Fruit fly (Drosophila melanogaster) whole organism, embryonic: ENCODE results near the gene CG33160.

Experiments used
- Atf-2 ChIP-seq: fragments of 200-800 bp; sonication (Bioruptor generic); optimal IDR thresholded peaks from 2 replicates; lab custom pipeline; 2016; ENCODE audit warnings: missing biosample characterization, missing genetic modification characterization
- Atf3 ChIP-seq: fragments of 200-800 bp; sonication (Bioruptor generic); optimal IDR thresholded peaks from 3 replicates; lab custom pipeline; 2016; ENCODE audit warnings: missing biosample characterization, missing genetic modification characterization
- B-H2 ChIP-seq: fragments of 200-800 bp; sonication (Bioruptor generic); optimal IDR thresholded peaks from 2 replicates; lab custom pipeline; 2018; ENCODE audit warnings: missing biosample characterization, mild to moderate bottlenecking, missing genetic modification characterization
- Bgb ChIP-seq: fragments of 200-800 bp; sonication (Bioruptor generic); IDR thresholded peaks from 2 replicates; pipeline ENCODE4 v1.3.6; 2022; ENCODE audit warnings: missing biosample characterization, missing genetic modification characterization; ENCODE audit not compliant: partially characterized antibody
- CG10543 ChIP-seq: fragments of 200-800 bp; sonication (Bioruptor generic); optimal IDR thresholded peaks from 3 replicates; lab custom pipeline; 2017; ENCODE audit warnings: missing biosample characterization, mild to moderate bottlenecking, missing genetic modification characterization, moderate library complexity
- CG11456 ChIP-seq: fragments of 200-800 bp; sonication (Bioruptor generic); IDR thresholded peaks from 3 replicates; pipeline ENCODE4 v1.3.6; 2022; ENCODE audit warnings: missing biosample characterization, missing genetic modification characterization
- CG11504 ChIP-seq: fragments of 200-800 bp; sonication (Bioruptor generic); optimal IDR thresholded peaks from 3 replicates; lab custom pipeline; 2019; ENCODE audit warnings: missing biosample characterization, mild to moderate bottlenecking, missing genetic modification characterization, moderate library complexity
- CG11695 ChIP-seq: fragments of 200-800 bp; sonication (Bioruptor generic); IDR thresholded peaks from 3 replicates; pipeline ENCODE4 v1.3.6; 2022; ENCODE audit warnings: missing biosample characterization, missing genetic modification characterization
- CG15514 ChIP-seq: fragments of 200-800 bp; sonication (Bioruptor generic); optimal IDR thresholded peaks from 3 replicates; lab custom pipeline; 2017; ENCODE audit warnings: missing biosample characterization, missing genetic modification characterization, mild to moderate bottlenecking, moderate library complexity, missing genetic modification reagents
- CG16779 ChIP-seq: fragments of 200-800 bp; sonication (Bioruptor generic); IDR thresholded peaks from 2 replicates; pipeline ENCODE4 v1.3.6; 2022; ENCODE audit warnings: missing biosample characterization, missing genetic modification characterization
- CG2116 ChIP-seq: fragments of 200-800 bp; sonication (Bioruptor generic); optimal IDR thresholded peaks from 3 replicates; lab custom pipeline; 2018; ENCODE audit warnings: missing biosample characterization, mild to moderate bottlenecking, missing genetic modification characterization
- CG2120 ChIP-seq: fragments of 200-800 bp; sonication (Bioruptor generic); optimal IDR thresholded peaks from 3 replicates; lab custom pipeline; 2016; ENCODE audit warnings: missing biosample characterization, missing genetic modification characterization
- CG2129 ChIP-seq: fragments of 200-800 bp; sonication (Bioruptor generic); IDR thresholded peaks from 2 replicates; pipeline ENCODE4 v1.3.6; 2022; ENCODE audit warnings: missing biosample characterization, missing genetic modification characterization; ENCODE audit not compliant: partially characterized antibody
- CG2712 ChIP-seq: fragments of 200-800 bp; optimal IDR thresholded peaks from 3 replicates; lab custom pipeline; 2019; ENCODE audit warnings: missing biosample characterization, mild to moderate bottlenecking, missing genetic modification characterization, moderate library complexity
- CG31365 ChIP-seq: fragments of 200-800 bp; sonication (Bioruptor generic); optimal IDR thresholded peaks from 2 replicates; lab custom pipeline; 2018; ENCODE audit warnings: missing biosample characterization, mild to moderate bottlenecking, missing genetic modification characterization
- CG32532 ChIP-seq: fragments of 200-800 bp; sonication (Bioruptor generic); IDR thresholded peaks from 2 replicates; pipeline ENCODE4 v1.3.6; 2022; ENCODE audit warnings: missing biosample characterization, missing genetic modification characterization
- CG34224 ChIP-seq: fragments of 200-800 bp; sonication (Bioruptor generic); IDR thresholded peaks from 3 replicates; pipeline ENCODE4 v1.3.6; 2022; ENCODE audit warnings: missing biosample characterization, missing genetic modification characterization; ENCODE audit not compliant: partially characterized antibody
- CG42726 ChIP-seq: fragments of 200-800 bp; sonication (Bioruptor generic); IDR thresholded peaks from 2 replicates; pipeline ENCODE4 v1.3.6; 2022; ENCODE audit warnings: missing biosample characterization, missing genetic modification characterization; ENCODE audit not compliant: partially characterized antibody
- CG4404 ChIP-seq: fragments of 200-800 bp; sonication (Bioruptor generic); IDR thresholded peaks from 2 replicates; pipeline ENCODE4 v1.3.6; 2022; ENCODE audit warnings: missing biosample characterization, missing genetic modification characterization
- CG7839 ChIP-seq: fragments of 200-800 bp; sonication (Bioruptor generic); optimal IDR thresholded peaks from 3 replicates; lab custom pipeline; 2018; ENCODE audit warnings: missing biosample characterization, mild to moderate bottlenecking, missing genetic modification characterization, moderate library complexity
- CG9727 ChIP-seq: fragments of 200-800 bp; sonication (Bioruptor generic); optimal IDR thresholded peaks from 3 replicates; lab custom pipeline; 2017; ENCODE audit warnings: missing biosample characterization, mild to moderate bottlenecking, missing genetic modification characterization
- CTCF ChIP-seq: fragments of 200-800 bp; sonication (Bioruptor generic); optimal IDR thresholded peaks from 2 replicates; lab custom pipeline; 2017; ENCODE audit warnings: missing biosample characterization, mild to moderate bottlenecking, missing genetic modification characterization, moderate library complexity
- Camta ChIP-seq: fragments of 200-800 bp; sonication (Bioruptor generic); optimal IDR thresholded peaks from 2 replicates; lab custom pipeline; 2016; ENCODE audit warnings: missing biosample characterization, missing genetic modification characterization
- Deaf1 ChIP-seq: fragments of 200-800 bp; optimal IDR thresholded peaks from 3 replicates; lab custom pipeline; 2019; ENCODE audit warnings: missing biosample characterization, mild to moderate bottlenecking, missing genetic modification characterization, moderate library complexity
- Doc2 ChIP-seq: fragments of 200-800 bp; sonication (Bioruptor generic); IDR thresholded peaks from 2 replicates; pipeline ENCODE4 v1.3.6; 2022; ENCODE audit warnings: missing biosample characterization, missing genetic modification characterization
- Dp ChIP-seq: fragments of 200-800 bp; sonication (Bioruptor generic); optimal IDR thresholded peaks from 2 replicates; lab custom pipeline; 2018; ENCODE audit warnings: missing biosample characterization, mild to moderate bottlenecking, missing genetic modification characterization, moderate library complexity
- Drgx ChIP-seq: fragments of 200-800 bp; sonication (Bioruptor generic); IDR thresholded peaks from 2 replicates; pipeline ENCODE4 v1.3.6; 2022; ENCODE audit warnings: missing biosample characterization, missing genetic modification characterization
- E2f2 ChIP-seq: fragments of 200-800 bp; sonication (Bioruptor generic); IDR thresholded peaks from 2 replicates; pipeline ENCODE4 v1.3.6; 2022; ENCODE audit warnings: missing biosample characterization, missing genetic modification characterization
- Hmr ChIP-seq: fragments of 200-800 bp; sonication (Bioruptor generic); optimal IDR thresholded peaks from 3 replicates; lab custom pipeline; 2017; ENCODE audit warnings: mild to moderate bottlenecking, missing biosample characterization, missing genetic modification reagents, missing genetic modification characterization
- Opbp ChIP-seq: fragments of 200-800 bp; sonication (Bioruptor generic); IDR thresholded peaks from 3 replicates; pipeline ENCODE4 v1.3.6; 2022; ENCODE audit warnings: missing biosample characterization, missing genetic modification characterization; ENCODE audit not compliant: partially characterized antibody
- Scr ChIP-seq: fragments of 200-800 bp; sonication (Bioruptor generic); IDR thresholded peaks from 2 replicates; pipeline ENCODE4 v1.3.6; 2022; ENCODE audit warnings: missing biosample characterization, missing genetic modification characterization; ENCODE audit not compliant: partially characterized antibody
- Sox100B ChIP-seq: fragments of 200-800 bp; sonication (Bioruptor generic); optimal IDR thresholded peaks from 3 replicates; lab custom pipeline; 2018; ENCODE audit warnings: missing biosample characterization, mild to moderate bottlenecking, missing genetic modification characterization
- Xrp1 ChIP-seq: fragments of 200-800 bp; sonication (Bioruptor generic); IDR thresholded peaks from 2 replicates; pipeline ENCODE4 v1.3.6; 2022; ENCODE audit warnings: missing biosample characterization, missing genetic modification characterization
- bsh ChIP-seq, 2 experiments: fragments of 200-800 bp; sonication (Bioruptor generic); optimal IDR thresholded peaks; 2 replicates each; lab custom pipeline; 2017 to 2018; ENCODE audit warnings: mild to moderate bottlenecking in 2 of 2, missing biosample characterization in 2 of 2, missing genetic modification characterization in 2 of 2, moderate library complexity in 1 of 2
- cas ChIP-seq: fragments of 200-800 bp; sonication (Bioruptor generic); IDR thresholded peaks from 2 replicates; pipeline ENCODE4 v1.3.6; 2022; ENCODE audit warnings: missing biosample characterization, missing genetic modification characterization
- chinmo ChIP-seq: fragments of 200-800 bp; sonication (Bioruptor generic); IDR thresholded peaks from 4 replicates; pipeline ENCODE4 v1.3.6; 2022; ENCODE audit warnings: missing biosample characterization, missing genetic modification characterization; ENCODE audit not compliant: partially characterized antibody
- ci ChIP-seq: fragments of 200-800 bp; sonication (Bioruptor generic); IDR thresholded peaks from 3 replicates; pipeline ENCODE4 v1.3.6; 2022; ENCODE audit warnings: missing biosample characterization, missing genetic modification characterization
- crol ChIP-seq: fragments of 200-800 bp; sonication (Bioruptor generic); IDR thresholded peaks from 2 replicates; pipeline ENCODE4 v1.3.6; 2022; ENCODE audit warnings: missing biosample characterization, missing genetic modification characterization
- disco-r ChIP-seq: fragments of 200-800 bp; sonication (Bioruptor generic); optimal IDR thresholded peaks from 2 replicates; lab custom pipeline; 2016; ENCODE audit warnings: missing biosample characterization, missing genetic modification characterization
- emc ChIP-seq: fragments of 200-800 bp; sonication (Bioruptor generic); optimal IDR thresholded peaks from 2 replicates; lab custom pipeline; 2016; ENCODE audit warnings: missing biosample characterization, missing genetic modification characterization
- nom ChIP-seq: fragments of 200-800 bp; sonication (Bioruptor generic); optimal IDR thresholded peaks from 2 replicates; lab custom pipeline; 2017; ENCODE audit warnings: missing biosample characterization, missing genetic modification characterization, mild to moderate bottlenecking, moderate library complexity, missing genetic modification reagents
- pb ChIP-seq: fragments of 200-800 bp; sonication (Bioruptor generic); optimal IDR thresholded peaks from 3 replicates; lab custom pipeline; 2016; ENCODE audit warnings: missing biosample characterization, missing genetic modification characterization
- pfk ChIP-seq: fragments of 200-800 bp; sonication (Bioruptor generic); optimal IDR thresholded peaks from 2 replicates; lab custom pipeline; 2018; ENCODE audit warnings: missing biosample characterization, mild to moderate bottlenecking, missing genetic modification characterization, moderate library complexity
- sens ChIP-seq: fragments of 200-800 bp; sonication (Bioruptor generic); peaks from one replicate; lab custom pipeline; 2016; ENCODE audit warnings: missing biosample characterization, missing genetic modification characterization
- so ChIP-seq: fragments of 200-800 bp; sonication (Bioruptor generic); IDR thresholded peaks from 3 replicates; pipeline ENCODE4 v1.3.6; 2022; ENCODE audit warnings: missing biosample characterization, missing genetic modification characterization
- zf30C ChIP-seq: fragments of 200-800 bp; sonication (Bioruptor generic); optimal IDR thresholded peaks from 3 replicates; lab custom pipeline; 2018; ENCODE audit warnings: missing biosample characterization, mild to moderate bottlenecking, missing genetic modification characterization

CG33160 gene

dm6 chr3L:3253631-3254030 lies 47.5 kb upstream of the CG33160 start (continued):
- TF ChIP-seq Camta: no peak
- no peak for TF ChIP-seq Opbp
- TF ChIP-seq chinmo (GFP tag; lab: Robert Waterston, UW): 0 out of 4 replicates have a peak, but pooled peaks have one; percentile 46
- TF ChIP-seq pfk: no peak
- no peak for TF ChIP-seq Scr (GFP tag; lab: Robert Waterston, UW)
- TF ChIP-seq CG7839 (tag; lab: Kevin White, UChicago): no peak
- no peak for TF ChIP-seq B-H2 (GFP tag; lab: Kevin White, UChicago)
- no peak for TF ChIP-seq Doc2 (GFP tag; lab: Robert Waterston, UW)
- no peak for TF ChIP-seq Sox100B (GFP tag; lab: Kevin White, UChicago)
- no peak for TF ChIP-seq sens (GFP tag; lab: Kevin White, UChicago)
- peak; percentile 34 for TF ChIP-seq Deaf1 (tag; lab: Kevin White, UChicago)
- no peak for TF ChIP-seq CG10543 (GFP tag; lab: Kevin White, UChicago)
- TF ChIP-seq CG2129 (GFP tag; lab: Robert Waterston, UW): no peak
- TF ChIP-seq CG31365 (tag; lab: Kevin White, UChicago): no peak
- TF ChIP-seq so (GFP tag; lab: Robert Waterston, UW): no peak
- no peak for TF ChIP-seq Atf-2 (GFP tag; lab: Kevin White, UChicago)
- TF ChIP-seq CG42726 (GFP tag; lab: Robert Waterston, UW): no peak
- TF ChIP-seq CG2120 (GFP tag; lab: Kevin White, UChicago): no peak
- no peak for TF ChIP-seq CG2116 (GFP tag; lab: Kevin White, UChicago)
- no peak for TF ChIP-seq CG9727 (GFP tag; lab: Kevin White, UChicago)
- TF ChIP-seq ci (GFP tag; lab: Robert Waterston, UW): 0 out of 3 replicates have a peak, but pooled peaks have one; percentile 10
- TF ChIP-seq pb (GFP tag; lab: Kevin White, UChicago): no peak
- no peak for TF ChIP-seq CG15514 (GFP tag; lab: Kevin White, UChicago)

DNA sequence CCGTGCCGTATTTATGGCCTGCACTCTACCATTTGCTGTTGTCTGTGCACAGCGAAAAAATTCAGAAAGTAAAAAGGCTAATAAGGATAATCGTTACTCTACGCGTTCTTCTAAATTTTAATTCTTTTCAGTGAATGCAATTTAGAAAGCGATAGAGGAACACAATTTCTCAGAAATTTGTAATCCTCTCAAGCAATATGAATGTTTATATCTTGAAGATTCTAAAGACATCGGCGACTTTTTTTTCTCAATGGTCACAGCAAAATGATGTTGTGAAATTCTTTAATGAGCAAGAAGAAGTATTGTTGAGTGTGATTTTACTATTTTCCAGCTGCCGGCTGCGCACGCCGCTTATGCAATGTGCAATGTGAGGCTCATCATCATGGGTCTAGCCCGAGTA lies 46.7 kb upstream of the CG33160 start:
- TF ChIP-seq Drgx (GFP tag; lab: Robert Waterston, UW) (peak; percentile 42; the same call in 1 of the 2 replicates), Xrp1 (GFP tag; lab: Robert Waterston, UW) (no peak), CG11456 (GFP tag; lab: Robert Waterston, UW) (0 out of 3 replicates have a peak, but pooled peaks have one; percentile 13), nom (GFP tag; lab: Kevin White, UChicago) (no peak)
- TF ChIP-seq, all 482 proteins: peak for 2

- TF ChIP-seq crol (GFP tag; lab: Robert Waterston, UW) (no peak), cas (GFP tag; lab: Robert Waterston, UW) (no peak), CG31365 (tag; lab: Kevin White, UChicago) (peak; percentile 86), E2f2 (GFP tag; lab: Robert Waterston, UW) (peak; percentile 41; the same call in 1 of the 2 replicates), CG2712 (peak; percentile 22), Bgb (GFP tag; lab: Robert Waterston, UW) (0 out of 2 replicates have a peak, but pooled peaks have one; percentile 47), Dp (GFP tag; lab: Kevin White, UChicago) (peak; percentile 27), CG34224 (GFP tag; lab: Robert Waterston, UW) (no peak), bsh (GFP tag; optimal IDR thresholded peaks at IDR 0.05; lab: Kevin White, UChicago) (peak in 1 of 2 experiments; percentile 2), CG32532 (GFP tag; lab: Robert Waterston, UW) (no peak; the same call in 1 of the 2 replicates), zf30C (GFP tag; lab: Kevin White, UChicago) (no peak), CG11504 (tag; lab: Kevin White, UChicago) (peak; percentile 22), disco-r (GFP tag; lab: Kevin White, UChicago) (no peak), CG11695 (GFP tag; lab: Robert Waterston, UW) (0 out of 3 replicates have a peak, but pooled peaks have one; percentile 30), CG4404 (no peak), emc (GFP tag; lab: Kevin White, UChicago) (no peak), CG16779 (GFP tag; lab: Robert Waterston, UW) (no peak), Hmr (GFP tag; lab: Kevin White, UChicago) (peak; percentile 15), CTCF (GFP tag; lab: Kevin White, UChicago) (peak; percentile 66), Atf3 (GFP tag; lab: Kevin White, UChicago) (no peak)
These were observed 45.7 kb upstream of the CG33160 start for dm6 chr3L:3251659-3252490.
